Worm (Caenorhabditis elegans) whole organism, L4 larva: Measurements from ENCODE around the gene pals-33.

Source experiments
- F10B5.3 ChIP-seq: sonication (generic microtip); optimal IDR thresholded peaks from 2 replicates; lab custom pipeline; 2016; ENCODE audit warnings: mild to moderate bottlenecking, missing genetic modification characterization, missing compliant biosample characterization
- F26F4.8 ChIP-seq: fragments of 200-800 bp; sonication (Bioruptor generic); conservative IDR thresholded peaks from 2 replicates; pipeline ENCODE4 v1.3.6; 2022; ENCODE audit warnings: missing genetic modification characterization, missing compliant biosample characterization
- Y75B8A.6 ChIP-seq: fragments of 200-800 bp; sonication (Bioruptor generic); IDR thresholded peaks from 2 replicates; pipeline ENCODE4 v1.3.6; 2022; ENCODE audit warnings: missing genetic modification reagents, missing genetic modification characterization, missing compliant biosample characterization
- ZK337.2 ChIP-seq: fragments of 200-800 bp; sonication (Bioruptor generic); IDR thresholded peaks from 2 replicates; pipeline ENCODE4 v1.3.6; 2022; ENCODE audit warnings: missing genetic modification reagents, missing genetic modification characterization, missing compliant biosample characterization
- ZK546.5 ChIP-seq, 2 experiments: sonication (generic microtip); optimal IDR thresholded peaks; 2 replicates each; lab custom pipeline; 2017; ENCODE audit warnings: missing biosample characterization in 2 of 2, missing genetic modification characterization in 2 of 2
- aha-1 ChIP-seq: fragments of 150-350 bp; peaks from one replicate; lab custom pipeline; 2014; ENCODE audit warnings: missing biosample characterization, missing genetic modification characterization
- aly-2 ChIP-seq: sonication (generic microtip); optimal IDR thresholded peaks from 2 replicates; lab custom pipeline; 2018; ENCODE audit warnings: missing biosample characterization, missing genetic modification characterization
- ama-1 ChIP-seq: fragments of 150-350 bp; optimal IDR thresholded peaks from 2 replicates; lab custom pipeline; 2014; ENCODE audit warnings: inconsistent platforms, mixed read lengths
- ceh-20 ChIP-seq: fragments of 200-800 bp; sonication (Bioruptor generic); IDR thresholded peaks from 2 replicates; pipeline ENCODE4 v1.3.6; 2022; ENCODE audit warnings: missing genetic modification reagents, missing genetic modification characterization, missing compliant biosample characterization
- ceh-28 ChIP-seq: fragments of 150-350 bp; optimal IDR thresholded peaks from 2 replicates; lab custom pipeline; 2014; ENCODE audit warnings: missing biosample characterization, missing genetic modification reagents, missing genetic modification characterization
- ceh-82 ChIP-seq: sonication (generic microtip); optimal IDR thresholded peaks from 2 replicates; lab custom pipeline; 2017; ENCODE audit warnings: missing biosample characterization, missing genetic modification characterization
- cey-2 ChIP-seq: sonication (generic microtip); optimal IDR thresholded peaks from 3 replicates; lab custom pipeline; 2017; ENCODE audit warnings: missing genetic modification characterization, mild to moderate bottlenecking, missing compliant biosample characterization, antibody characterized with exemption, borderline replicate concordance; ENCODE audit not compliant: insufficient read depth
- daf-12 ChIP-seq: fragments of 150-350 bp; optimal IDR thresholded peaks from 2 replicates; lab custom pipeline; 2014; ENCODE audit warnings: missing biosample characterization, missing genetic modification reagents, missing genetic modification characterization
- daf-16 ChIP-seq, 3 experiments: sonication (generic microtip); optimal IDR thresholded peaks; 2 replicates each; lab custom pipeline; 2016 to 2017; ENCODE audit warnings: missing genetic modification characterization in 3 of 3, missing genetic modification reagents in 3 of 3, mild to moderate bottlenecking in 2 of 3, missing compliant biosample characterization in 2 of 3, missing biosample characterization in 1 of 3, moderate library complexity in 1 of 3
- dve-1 ChIP-seq: sonication (generic microtip); optimal IDR thresholded peaks from 2 replicates; lab custom pipeline; 2017; ENCODE audit warnings: antibody characterized with exemption, mild to moderate bottlenecking, missing genetic modification characterization, missing compliant biosample characterization; ENCODE audit not compliant: insufficient read depth
- fkh-10 ChIP-seq: fragments of 150-350 bp; optimal IDR thresholded peaks from 2 replicates; lab custom pipeline; 2014; ENCODE audit warnings: missing biosample characterization, missing genetic modification reagents, missing genetic modification characterization
- hlh-11 ChIP-seq: fragments of 200-800 bp; sonication (Bioruptor generic); optimal IDR thresholded peaks from 2 replicates; lab custom pipeline; 2018; ENCODE audit warnings: mild to moderate bottlenecking, missing genetic modification characterization, missing compliant biosample characterization
- mdt-29 ChIP-seq: fragments of 200-800 bp; sonication (Bioruptor generic); IDR thresholded peaks from 2 replicates; pipeline ENCODE4 v1.3.6; 2022; ENCODE audit warnings: missing genetic modification reagents, missing genetic modification characterization, missing compliant biosample characterization
- nhr-11 ChIP-seq: fragments of 150-350 bp; optimal IDR thresholded peaks from 2 replicates; lab custom pipeline; 2014; ENCODE audit warnings: missing biosample characterization, missing genetic modification characterization
- nhr-42 ChIP-seq: fragments of 200-800 bp; sonication (Bioruptor generic); IDR thresholded peaks from 2 replicates; pipeline ENCODE4 v1.3.6; 2022; ENCODE audit warnings: missing genetic modification characterization, missing compliant biosample characterization
- nhr-48 ChIP-seq: sonication (generic microtip); optimal IDR thresholded peaks from 2 replicates; lab custom pipeline; 2016; ENCODE audit warnings: mild to moderate bottlenecking, missing genetic modification characterization, missing compliant biosample characterization
- nhr-76 ChIP-seq: fragments of 150-350 bp; optimal IDR thresholded peaks from 2 replicates; lab custom pipeline; 2014; ENCODE audit warnings: missing biosample characterization, missing genetic modification characterization
- pha-4 ChIP-seq, 2 experiments: fragments of 150-350 bp in 1 of 2; fragments of 200-800 bp in 1 of 2; sonication (Bioruptor generic) in 1 of 2; IDR thresholded peaks in 1 of 2; optimal IDR thresholded peaks in 1 of 2; 2 replicates each; pipeline versions ENCODE4 v1.3.6 to Lab custom; 2014 to 2022; ENCODE audit warnings: missing genetic modification characterization in 2 of 2, missing genetic modification reagents in 2 of 2, missing biosample characterization in 1 of 2, missing compliant biosample characterization in 1 of 2
- saeg-2 ChIP-seq: fragments of 200-800 bp; sonication (Bioruptor generic); IDR thresholded peaks from 2 replicates; pipeline ENCODE4 v1.3.6; 2022; ENCODE audit warnings: missing genetic modification reagents, missing genetic modification characterization, missing compliant biosample characterization
- skn-1 ChIP-seq: fragments of 150-350 bp; optimal IDR thresholded peaks from 2 replicates; lab custom pipeline; 2014; ENCODE audit warnings: missing biosample characterization, missing genetic modification characterization
- unc-130 ChIP-seq: sonication (generic microtip); optimal IDR thresholded peaks from 2 replicates; lab custom pipeline; 2016; ENCODE audit warnings: missing genetic modification reagents, missing genetic modification characterization, missing compliant biosample characterization
- unc-62 ChIP-seq, 3 experiments: fragments of 150-350 bp in 1 of 3; sonication (generic microtip); optimal IDR thresholded peaks in 2 of 3; peaks in 1 of 3; 1 replicate in 1 of 3; 2 replicates in 2 of 3; lab custom pipeline; 2014 to 2017; ENCODE audit warnings: missing biosample characterization in 3 of 3, missing genetic modification characterization in 3 of 3, missing genetic modification reagents in 3 of 3, missing genotype in 1 of 3
- vab-7 ChIP-seq: fragments of 200-800 bp; sonication (Bioruptor generic); IDR thresholded peaks from 2 replicates; pipeline ENCODE4 v1.3.6; 2022; ENCODE audit warnings: missing genetic modification reagents, missing genetic modification characterization, missing compliant biosample characterization
- zfp-2 ChIP-seq: sonication (generic microtip); optimal IDR thresholded peaks from 2 replicates; lab custom pipeline; 2016; ENCODE audit warnings: mild to moderate bottlenecking, missing genetic modification characterization, missing compliant biosample characterization
- zip-2 ChIP-seq: fragments of 150-350 bp; optimal IDR thresholded peaks from 2 replicates; lab custom pipeline; 2014; ENCODE audit warnings: missing biosample characterization, missing genetic modification characterization

The pals-33 gene

DNA sequence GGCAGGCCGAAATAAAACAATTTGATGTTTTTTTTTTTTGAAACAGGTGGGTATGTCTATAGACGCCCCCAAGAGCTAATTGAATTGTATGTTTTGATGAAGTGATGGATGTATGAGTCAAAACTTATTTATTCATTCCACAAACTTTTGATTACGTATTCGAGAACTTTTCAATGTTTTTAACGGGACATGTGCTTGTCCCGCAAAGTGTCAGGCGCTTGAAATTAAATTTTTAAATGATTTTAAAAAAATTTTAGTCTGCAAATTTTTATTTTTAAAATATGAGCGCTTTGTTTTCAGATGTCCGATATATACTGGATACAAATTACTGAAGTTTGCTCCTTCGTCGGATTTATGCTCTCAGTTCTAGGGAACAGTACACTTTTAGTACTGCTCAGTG, 23.7 kb upstream of the pals-33 start, which contains the start of gene str-114:
TSS of gene str-114 (plus strand) at position 301 of the 400 bp plus-strand sequence.
- TF ChIP-seq daf-12 (tag; lab: Kevin White, UChicago): no peak
- TF ChIP-seq aha-1 (tag; lab: Kevin White, UChicago): peak; percentile 81

DNA sequence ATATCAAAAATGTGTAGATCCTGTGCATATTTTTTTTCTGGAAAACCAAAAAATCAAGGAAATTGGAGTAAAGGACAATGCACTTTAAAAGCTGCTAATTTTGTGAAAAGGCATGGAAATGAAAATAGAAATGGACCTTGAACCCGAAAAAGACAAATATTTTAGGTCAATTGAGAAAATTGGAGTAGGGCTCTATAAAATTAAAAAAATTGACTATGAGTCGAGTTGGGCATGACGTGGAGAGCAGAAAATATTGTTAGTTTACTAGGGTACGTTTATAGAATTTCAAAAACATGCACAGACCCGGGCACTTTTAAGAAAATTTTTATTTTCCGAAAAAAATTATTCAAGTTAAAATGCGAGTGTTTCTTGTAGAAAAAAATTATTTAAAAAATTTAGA, 13.7 kb upstream of the pals-33 start, which contains the start of gene acr-23:
TSS of gene acr-23 (minus strand) at position 101 of the 400 bp plus-strand sequence.
- TF ChIP-seq Y75B8A.6: no peak
- TF ChIP-seq unc-62 (GFP tag; optimal IDR thresholded peaks at IDR 0.05 in 1 of 2; lab: Kevin White, UChicago): peak in 1 of 2 experiments; percentile 72
- TF ChIP-seq unc-62 (tag; optimal IDR thresholded peaks at IDR 0.05; lab: Kevin White, UChicago): no peak

DNA sequence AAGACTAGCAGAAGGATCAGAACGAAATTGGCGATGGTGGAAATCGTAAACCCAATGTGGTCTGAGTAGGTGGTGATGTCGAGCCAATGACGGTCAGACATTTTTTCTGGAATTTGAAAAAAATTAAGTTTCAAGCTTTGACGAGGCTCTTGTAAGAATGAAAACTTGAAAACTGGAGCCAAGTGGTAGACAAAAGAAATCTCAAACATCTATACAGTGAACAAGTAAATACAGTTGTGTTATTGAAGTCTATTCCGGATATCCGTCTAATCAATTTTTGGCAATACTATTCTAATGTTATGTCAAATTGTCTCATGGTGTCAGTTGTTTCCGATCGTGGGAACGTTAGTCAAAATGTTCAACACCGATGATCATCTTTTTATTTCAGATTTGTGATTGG, 6.3 kb upstream of the pals-33 start, which contains the start of gene str-113:
TSS of gene str-113 (minus strand) at position 101 of the 400 bp plus-strand sequence.
- TF ChIP-seq aha-1 (tag; lab: Kevin White, UChicago) (no peak), ceh-20 (no peak)

DNA sequence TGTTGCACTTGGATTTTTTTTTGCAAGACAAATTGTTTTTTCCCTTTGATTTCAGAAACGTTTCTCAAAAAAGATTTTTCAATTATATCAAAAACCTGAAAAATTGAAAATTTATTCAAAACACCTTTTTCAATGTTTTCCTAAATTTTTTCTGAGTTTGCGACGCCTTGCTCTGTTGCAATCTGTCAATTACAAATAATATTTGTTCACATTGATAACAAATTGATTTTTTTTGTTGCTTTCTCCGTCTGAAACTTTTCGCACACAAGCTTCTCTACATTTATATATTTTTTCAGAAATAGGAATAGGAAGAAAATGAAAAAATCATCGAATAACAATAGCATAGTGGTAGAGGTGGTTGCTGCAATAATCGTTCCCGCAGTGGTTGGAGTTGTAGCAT, 4.7 kb upstream of the pals-33 start, which contains the start of gene Y39H10B.2:
TSS of gene Y39H10B.2 (plus strand) at position 301 of the 400 bp plus-strand sequence.
- TF ChIP-seq aly-2: no peak
- TF ChIP-seq nhr-42 (GFP tag; lab: Robert Waterston, UW): no peak
- TF ChIP-seq fkh-10 (GFP tag; lab: Kevin White, UChicago): no peak
- no peak for TF ChIP-seq F26F4.8 (GFP tag; lab: Robert Waterston, UW)
- no peak for TF ChIP-seq F10B5.3 (tag; lab: Kevin White, UChicago)
- TF ChIP-seq unc-130 (GFP tag; lab: Kevin White, UChicago): no peak
- no peak for TF ChIP-seq daf-16 (GFP tag; optimal IDR thresholded peaks at IDR 0.05; lab: Kevin White, UChicago)
- TF ChIP-seq daf-16 (tag; optimal IDR thresholded peaks at IDR 0.05; lab: Kevin White, UChicago): peak; percentile 42

DNA sequence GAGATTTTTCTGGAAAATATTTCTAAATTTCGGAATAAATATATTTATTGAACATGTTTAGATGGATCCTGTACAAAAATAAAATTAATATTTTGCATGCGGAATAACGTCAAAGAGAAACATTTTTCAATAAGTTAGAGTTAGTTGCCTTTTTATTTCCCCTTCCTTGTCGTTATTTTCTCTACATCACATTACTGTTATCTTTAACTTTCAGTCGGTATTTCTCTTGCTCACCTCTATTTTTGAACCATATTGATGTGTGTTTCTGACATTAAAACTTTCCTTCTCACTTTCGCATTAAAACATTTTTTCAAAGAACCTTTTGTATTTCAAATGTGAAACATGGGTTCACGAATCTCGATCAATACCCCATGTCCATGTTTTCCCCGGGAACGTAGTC, 2.7 kb upstream of the pals-33 start, which contains the start of gene Y39H10B.3:
TSS of gene Y39H10B.3 (plus strand) at position 301 of the 400 bp plus-strand sequence.
- TF ChIP-seq vab-7 (GFP tag; lab: Robert Waterston, UW) (no peak), saeg-2 (GFP tag; lab: Robert Waterston, UW) (no peak), zip-2 (tag; lab: Kevin White, UChicago) (no peak), ZK546.5 (tag; optimal IDR thresholded peaks at IDR 0.05; lab: Kevin White, UChicago) (no peak), nhr-11 (tag; lab: Kevin White, UChicago) (no peak), ceh-28 (tag; lab: Kevin White, UChicago) (no peak), pha-4 (GFP tag; IDR thresholded peaks at IDR 0.05; lab: Robert Waterston, UW) (no peak), pha-4 (tag; optimal IDR thresholded peaks at IDR 0.05; lab: Kevin White, UChicago) (no peak), mdt-29 (GFP tag; lab: Robert Waterston, UW) (no peak), ZK337.2 (GFP tag; lab: Robert Waterston, UW) (no peak), skn-1 (tag; lab: Kevin White, UChicago) (no peak), dve-1 (tag; lab: Kevin White, UChicago) (no peak), zfp-2 (tag; lab: Kevin White, UChicago) (no peak), ceh-82 (tag; lab: Kevin White, UChicago) (no peak), hlh-11 (no peak), F10B5.3 (tag; lab: Kevin White, UChicago) (no peak), cey-2 (tag; lab: Kevin White, UChicago) (no peak), nhr-76 (tag; lab: Kevin White, UChicago) (no peak), nhr-48 (tag; lab: Kevin White, UChicago) (no peak), ama-1 (lab: Kevin White, UChicago) (no peak)
